Fruit fly (Drosophila melanogaster) whole organism, prepupa: ENCODE measurements around the gene CG8260.
A peak's percentile ranks its signal among the peaks of the same experiment; 100 is the strongest.

ENCODE experiments used
- Blimp-1 ChIP-seq: fragments of 200-800 bp; sonication (Bioruptor generic); optimal IDR thresholded peaks from 3 replicates; lab custom pipeline; 2017; ENCODE audit warnings: missing biosample characterization, missing genetic modification characterization, mild to moderate bottlenecking, moderate library complexity, missing genetic modification reagents
- CG10631 ChIP-seq: fragments of 200-800 bp; sonication (Bioruptor generic); optimal IDR thresholded peaks from 2 replicates; lab custom pipeline; 2016; ENCODE audit warnings: missing biosample characterization, missing genetic modification characterization
- CG10669 ChIP-seq: fragments of 200-800 bp; sonication (Bioruptor generic); optimal IDR thresholded peaks from 3 replicates; lab custom pipeline; 2018; ENCODE audit warnings: missing biosample characterization, mild to moderate bottlenecking, missing genetic modification characterization, moderate library complexity
- CG11294 ChIP-seq: fragments of 200-800 bp; sonication (Bioruptor generic); IDR thresholded peaks from 2 replicates; pipeline ENCODE4 v1.3.6; 2022; ENCODE audit warnings: missing biosample characterization, missing genetic modification characterization
- CG15336 ChIP-seq: fragments of 200-800 bp; sonication (Bioruptor generic); IDR thresholded peaks from 2 replicates; pipeline ENCODE4 v1.3.6; 2022; ENCODE audit warnings: missing biosample characterization, missing genetic modification characterization
- CG1621 ChIP-seq: fragments of 200-800 bp; sonication (Bioruptor generic); optimal IDR thresholded peaks from 3 replicates; lab custom pipeline; 2018; ENCODE audit warnings: missing biosample characterization, mild to moderate bottlenecking, missing genetic modification characterization
- CG16779 ChIP-seq: fragments of 200-800 bp; sonication (Bioruptor generic); optimal IDR thresholded peaks from 3 replicates; lab custom pipeline; 2017; ENCODE audit warnings: missing biosample characterization, mild to moderate bottlenecking, missing genetic modification characterization
- CG3032 ChIP-seq: fragments of 200-800 bp; optimal IDR thresholded peaks from 2 replicates; lab custom pipeline; 2019; ENCODE audit warnings: missing biosample characterization, mild to moderate bottlenecking, missing genetic modification characterization, moderate library complexity
- CG31627 ChIP-seq: fragments of 200-800 bp; sonication (Bioruptor generic); optimal IDR thresholded peaks from 3 replicates; lab custom pipeline; 2016; ENCODE audit warnings: missing biosample characterization, missing genetic modification characterization
- CG32006 ChIP-seq: fragments of 200-800 bp; sonication (Bioruptor generic); optimal IDR thresholded peaks from 3 replicates; lab custom pipeline; 2017; ENCODE audit warnings: missing biosample characterization, mild to moderate bottlenecking, missing genetic modification characterization
- CG34406 ChIP-seq: fragments of 200-800 bp; sonication (Bioruptor generic); optimal IDR thresholded peaks from 3 replicates; lab custom pipeline; 2016; ENCODE audit warnings: missing biosample characterization, missing genetic modification characterization
- CG3919 ChIP-seq: fragments of 200-800 bp; sonication (Bioruptor generic); optimal IDR thresholded peaks from 3 replicates; lab custom pipeline; 2016; ENCODE audit warnings: missing biosample characterization, missing genetic modification characterization
- CG4318 ChIP-seq: fragments of 200-800 bp; sonication (Bioruptor generic); optimal IDR thresholded peaks from 3 replicates; lab custom pipeline; 2017; ENCODE audit warnings: missing biosample characterization, mild to moderate bottlenecking, missing genetic modification characterization
- CG6163 ChIP-seq: fragments of 200-800 bp; sonication (Bioruptor generic); IDR thresholded peaks from 3 replicates; pipeline ENCODE4 v1.3.6; 2022; ENCODE audit warnings: missing biosample characterization, missing genetic modification characterization
- CG6276 ChIP-seq: fragments of 200-800 bp; sonication (Bioruptor generic); optimal IDR thresholded peaks from 2 replicates; lab custom pipeline; 2017; ENCODE audit warnings: missing biosample characterization, mild to moderate bottlenecking, missing genetic modification characterization
- CG6792 ChIP-seq: fragments of 200-800 bp; sonication (Bioruptor generic); optimal IDR thresholded peaks from 3 replicates; lab custom pipeline; 2016; ENCODE audit warnings: missing biosample characterization, missing genetic modification characterization
- CG6854 ChIP-seq: fragments of 200-800 bp; sonication (Bioruptor generic); optimal IDR thresholded peaks from 2 replicates; lab custom pipeline; 2017; ENCODE audit warnings: missing biosample characterization, mild to moderate bottlenecking, missing genetic modification characterization
- CG7368 ChIP-seq: fragments of 200-800 bp; sonication (Bioruptor generic); optimal IDR thresholded peaks from 3 replicates; lab custom pipeline; 2016; ENCODE audit warnings: missing biosample characterization, missing genetic modification characterization
- CG8119 ChIP-seq: fragments of 200-800 bp; sonication (Bioruptor generic); IDR thresholded peaks from 3 replicates; pipeline ENCODE4 v1.3.6; 2022; ENCODE audit warnings: missing biosample characterization, missing genetic modification characterization
- CG8632 ChIP-seq: fragments of 200-800 bp; sonication (Bioruptor generic); optimal IDR thresholded peaks from 3 replicates; lab custom pipeline; 2016; ENCODE audit warnings: missing biosample characterization, missing genetic modification characterization
- CG9139 ChIP-seq: fragments of 200-800 bp; sonication (Bioruptor generic); optimal IDR thresholded peaks from 3 replicates; lab custom pipeline; 2017; ENCODE audit warnings: missing biosample characterization, mild to moderate bottlenecking, missing genetic modification characterization
- Eip78C ChIP-seq: fragments of 200-800 bp; sonication (Bioruptor generic); peaks from one replicate; lab custom pipeline; 2016; ENCODE audit warnings: missing biosample characterization, missing genetic modification characterization
- Eip93F ChIP-seq: fragments of 200-800 bp; sonication (Bioruptor generic); optimal IDR thresholded peaks from 2 replicates; lab custom pipeline; 2016; ENCODE audit warnings: missing biosample characterization, mild to moderate bottlenecking, missing genetic modification characterization
- Ets21C ChIP-seq: fragments of 200-800 bp; sonication (Bioruptor generic); optimal IDR thresholded peaks from 3 replicates; lab custom pipeline; 2016; ENCODE audit warnings: missing biosample characterization, missing genetic modification characterization
- Ets96B ChIP-seq: fragments of 200-800 bp; optimal IDR thresholded peaks from 2 replicates; lab custom pipeline; 2019; ENCODE audit warnings: missing biosample characterization, mild to moderate bottlenecking, missing genetic modification characterization, moderate library complexity
- Gug ChIP-seq: fragments of 200-800 bp; sonication (Bioruptor generic); IDR thresholded peaks from 2 replicates; pipeline ENCODE4 v1.3.6; 2022; ENCODE audit warnings: missing biosample characterization, missing genetic modification characterization
- Hr38 ChIP-seq: sonication (Bioruptor generic); optimal IDR thresholded peaks from 2 replicates; lab custom pipeline; 2016; ENCODE audit warnings: missing biosample characterization, missing genetic modification characterization
- Hr39 ChIP-seq: fragments of 200-800 bp; sonication (Bioruptor generic); optimal IDR thresholded peaks from 2 replicates; lab custom pipeline; 2016; ENCODE audit warnings: missing biosample characterization, missing genetic modification characterization
- Lpt ChIP-seq: fragments of 200-800 bp; sonication (Bioruptor generic); optimal IDR thresholded peaks from 3 replicates; lab custom pipeline; 2016; ENCODE audit warnings: missing biosample characterization, missing genetic modification characterization
- Met ChIP-seq: fragments of 200-800 bp; sonication (Bioruptor generic); optimal IDR thresholded peaks from 3 replicates; lab custom pipeline; 2016; ENCODE audit warnings: missing biosample characterization, missing genetic modification characterization
- OdsH ChIP-seq: fragments of 200-800 bp; sonication (Bioruptor generic); optimal IDR thresholded peaks from 3 replicates; lab custom pipeline; 2016; ENCODE audit warnings: missing biosample characterization, missing genetic modification characterization
- Sox102F ChIP-seq: fragments of 200-800 bp; sonication (Bioruptor generic); optimal IDR thresholded peaks from 2 replicates; lab custom pipeline; 2016; ENCODE audit warnings: missing biosample characterization, mild to moderate bottlenecking, missing genetic modification characterization
- Sox14 ChIP-seq: fragments of 200-800 bp; sonication (Bioruptor generic); optimal IDR thresholded peaks from 3 replicates; lab custom pipeline; 2016; ENCODE audit warnings: missing biosample characterization, missing genetic modification characterization
- achi ChIP-seq: fragments of 200-800 bp; sonication (Bioruptor generic); optimal IDR thresholded peaks from 3 replicates; lab custom pipeline; 2016; ENCODE audit warnings: missing biosample characterization, missing genetic modification characterization
- acj6 ChIP-seq: fragments of 200-800 bp; sonication (Bioruptor generic); optimal IDR thresholded peaks from 3 replicates; lab custom pipeline; 2016; ENCODE audit warnings: missing biosample characterization, missing genetic modification characterization
- cyc ChIP-seq: fragments of 200-800 bp; sonication (Bioruptor generic); optimal IDR thresholded peaks from 3 replicates; lab custom pipeline; 2016; ENCODE audit warnings: missing biosample characterization, missing genetic modification characterization
- dsx ChIP-seq: fragments of 200-800 bp; optimal IDR thresholded peaks from 3 replicates; lab custom pipeline; 2019; ENCODE audit warnings: missing biosample characterization, mild to moderate bottlenecking, missing genetic modification characterization, moderate library complexity; ENCODE audit not compliant: poor library complexity, severe bottlenecking
- eg ChIP-seq: fragments of 200-800 bp; sonication (Bioruptor generic); IDR thresholded peaks from 3 replicates; pipeline ENCODE4 v1.3.6; 2022; ENCODE audit warnings: missing biosample characterization, missing genetic modification characterization
- esn ChIP-seq: fragments of 200-800 bp; sonication (Bioruptor generic); optimal IDR thresholded peaks from 2 replicates; lab custom pipeline; 2016; ENCODE audit warnings: missing biosample characterization, mild to moderate bottlenecking, missing genetic modification characterization, moderate library complexity
- fkh ChIP-seq: fragments of 200-800 bp; sonication (Bioruptor generic); optimal IDR thresholded peaks from 3 replicates; lab custom pipeline; 2017; ENCODE audit warnings: missing biosample characterization, mild to moderate bottlenecking, missing genetic modification characterization, moderate library complexity
- lz ChIP-seq: fragments of 200-800 bp; sonication (Bioruptor generic); optimal IDR thresholded peaks from 3 replicates; lab custom pipeline; 2016; ENCODE audit warnings: missing biosample characterization, missing genetic modification characterization
- net ChIP-seq: fragments of 200-800 bp; sonication (Bioruptor generic); optimal IDR thresholded peaks from 3 replicates; lab custom pipeline; 2016; ENCODE audit warnings: missing biosample characterization, missing genetic modification characterization
- pdm3 ChIP-seq: fragments of 200-800 bp; sonication (Bioruptor generic); optimal IDR thresholded peaks from 3 replicates; lab custom pipeline; 2016; ENCODE audit warnings: missing biosample characterization, missing genetic modification characterization
- spab ChIP-seq: fragments of 200-800 bp; sonication (Bioruptor generic); optimal IDR thresholded peaks from 2 replicates; lab custom pipeline; 2017; ENCODE audit warnings: missing biosample characterization, mild to moderate bottlenecking, missing genetic modification characterization, missing genetic modification reagents
- svp ChIP-seq: fragments of 200-800 bp; sonication (Bioruptor generic); peaks from one replicate; lab custom pipeline; 2016; ENCODE audit warnings: missing biosample characterization, missing genetic modification characterization
- topi ChIP-seq: fragments of 200-800 bp; sonication (Bioruptor generic); optimal IDR thresholded peaks from 3 replicates; lab custom pipeline; 2016; ENCODE audit warnings: missing biosample characterization, missing genetic modification characterization
- vri ChIP-seq: fragments of 200-800 bp; sonication (Bioruptor generic); optimal IDR thresholded peaks from 3 replicates; lab custom pipeline; 2016; ENCODE audit warnings: missing biosample characterization, mild to moderate bottlenecking, missing genetic modification characterization

Gene CG8260

dm6 chrX:15738890-15739550, 17.1 kb upstream of the CG8260 start, which contains the start of the genes CG11679 and CG8206 (continued):
- no peak for TF ChIP-seq Sox102F
- TF ChIP-seq CG3919 = peak; percentile 12
- TF ChIP-seq pdm3 (GFP tag; lab: Kevin White, UChicago) = peak; percentile 32
- peak; percentile 26 for TF ChIP-seq CG10631 (GFP tag; lab: Kevin White, UChicago)
- peak; percentile 51 for TF ChIP-seq cyc (GFP tag; lab: Kevin White, UChicago)
- no peak for TF ChIP-seq CG1621
- TF ChIP-seq CG16779 = no peak
- TF ChIP-seq CG7368 (GFP tag; lab: Kevin White, UChicago) = no peak
- no peak for TF ChIP-seq CG10669 (GFP tag; lab: Kevin White, UChicago)
- no peak for TF ChIP-seq Lpt
- TF ChIP-seq fkh = no peak
- peak; percentile 39 for TF ChIP-seq Ets21C (GFP tag; lab: Kevin White, UChicago)
- peak; percentile 33 for TF ChIP-seq Ets96B
- TF ChIP-seq CG4318 = no peak
- peak; percentile 50 for TF ChIP-seq CG31627 (GFP tag; lab: Kevin White, UChicago)
- TF ChIP-seq net (GFP tag; lab: Kevin White, UChicago) = no peak
- no peak for TF ChIP-seq CG8632 (GFP tag; lab: Kevin White, UChicago)
- peak; percentile 39 for TF ChIP-seq CG32006 (GFP tag; lab: Kevin White, UChicago)
- TF ChIP-seq, all 60 proteins: peak for 30

DNA sequence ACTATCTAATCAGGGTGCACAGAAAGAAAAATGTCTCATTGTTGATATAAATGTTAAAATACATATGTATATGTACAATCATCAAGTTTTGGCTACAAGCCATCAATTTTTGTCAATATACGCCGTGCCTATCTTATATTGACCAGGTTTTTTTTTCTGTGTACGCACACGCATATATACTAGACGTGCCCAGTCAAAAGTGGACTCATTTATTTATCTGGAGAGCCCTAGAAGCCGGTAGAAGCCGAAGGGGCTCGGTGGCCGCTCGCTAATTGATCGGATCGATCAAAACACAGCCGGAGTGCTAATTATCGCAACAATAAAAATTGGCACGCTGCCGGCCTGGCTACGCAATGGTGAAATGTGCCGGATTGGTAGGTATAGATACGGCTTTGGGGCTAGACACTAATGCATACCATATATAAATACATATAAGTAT, 15.8 kb upstream of the CG8260 start:
- TF ChIP-seq vri (GFP tag; lab: Kevin White, UChicago) (peak; percentile 85), Ets96B (peak; percentile 39), acj6 (GFP tag; lab: Kevin White, UChicago) (peak; percentile 50), CG11294 (GFP tag; lab: Robert Waterston, UW) (peak; percentile 15; the same call in 1 of the 2 replicates), Hr39 (GFP tag; lab: Kevin White, UChicago) (peak; percentile 60), CG6276 (GFP tag; lab: Kevin White, UChicago) (no peak), Gug (GFP tag; lab: Robert Waterston, UW) (peak; percentile 52; the same call in 1 of the 2 replicates), CG3919 (no peak), eg (GFP tag; lab: Robert Waterston, UW) (peak; percentile 78), CG10631 (GFP tag; lab: Kevin White, UChicago) (peak; percentile 25), achi (GFP tag; lab: Kevin White, UChicago) (peak; percentile 40), pdm3 (GFP tag; lab: Kevin White, UChicago) (peak; percentile 62), cyc (GFP tag; lab: Kevin White, UChicago) (peak; percentile 45), lz (GFP tag; lab: Kevin White, UChicago) (peak; percentile 67), CG32006 (GFP tag; lab: Kevin White, UChicago) (peak; percentile 53), CG8119 (GFP tag; lab: Robert Waterston, UW) (peak; percentile 56; the same call in 2 of the 3 replicates), CG16779 (no peak), Hr38 (no peak), spab (no peak), CG6163 (GFP tag; lab: Robert Waterston, UW) (peak; percentile 69), Blimp-1 (GFP tag; lab: Kevin White, UChicago) (no peak), fkh (peak; percentile 68), Eip93F (GFP tag; lab: Kevin White, UChicago) (peak; percentile 46), CG1621 (peak; percentile 21), Met (peak; percentile 66), OdsH (GFP tag; lab: Kevin White, UChicago) (peak; percentile 46), esn (GFP tag; lab: Kevin White, UChicago) (peak; percentile 71), CG15336 (GFP tag; lab: Robert Waterston, UW) (peak; percentile 57), dsx (peak; percentile 4), net (GFP tag; lab: Kevin White, UChicago) (no peak), Sox102F (peak; percentile 56), Lpt (peak; percentile 18), topi (GFP tag; lab: Kevin White, UChicago) (peak; percentile 69), CG3032 (tag; lab: Kevin White, UChicago) (peak; percentile 10), svp (GFP tag; lab: Kevin White, UChicago) (peak; percentile 87), CG4318 (no peak), CG9139 (no peak), CG6792 (peak; percentile 45), CG6854 (GFP tag; lab: Kevin White, UChicago) (no peak), Eip78C (GFP tag; lab: Kevin White, UChicago) (peak; percentile 83), CG8632 (GFP tag; lab: Kevin White, UChicago) (peak; percentile 43), CG31627 (GFP tag; lab: Kevin White, UChicago) (peak; percentile 48), CG34406 (GFP tag; lab: Kevin White, UChicago) (peak; percentile 36), Sox14 (peak; percentile 63)
